Fruit fly (Drosophila melanogaster) Kc167 (cell line): Measurements from ENCODE around the gene CG31221.

Experiments used
- Sin3A ChIP-seq: fragments of >200 bp; optimal IDR thresholded peaks from 2 replicates; lab custom pipeline; 2018; ENCODE audit warnings: missing external identifiers
- psq ChIP-seq: fragments of >200 bp; optimal IDR thresholded peaks from 2 replicates; lab custom pipeline; 2017; ENCODE audit warnings: missing external identifiers
- ttk ChIP-seq: sonication (Bioruptor generic); optimal IDR thresholded peaks from 2 replicates; lab custom pipeline; 2017; ENCODE audit warnings: missing external identifiers

- TF ChIP-seq psq (lab: Kevin White, UChicago) (no peak), Sin3A (lab: Kevin White, UChicago) (no peak), ttk (lab: Kevin White, UChicago) (no peak)
Measured at dm6 chr3R:19503058-19503682, 90.7 kb downstream of the CG31221 start.
